Worm (Caenorhabditis elegans): ENCODE measurements around the gene trd-1.

Gene trd-1

ce11 chrIII:7367012-7367760, 18.8 kb upstream of the trd-1 start, which contains the start of the genes T20B12.5 and T20B12.4:
Gene T20B12.5, minus strand, starts transcription at chrIII:7367112.
Gene T20B12.4, plus strand, starts transcription at chrIII:7367710.
- TF ChIP-seq ama-1 (optimal IDR thresholded peaks at IDR 0.05) (no peak), fkh-2 (tag; optimal IDR thresholded peaks at IDR 0.05) (no peak), unc-62 (GFP tag; optimal IDR thresholded peaks at IDR 0.05) (no peak), snpc-4 (tag; optimal IDR thresholded peaks at IDR 0.05) (no peak), fkh-10 (GFP tag; optimal IDR thresholded peaks at IDR 0.05) (no peak), R02D3.7 (tag; optimal IDR thresholded peaks at IDR 0.05) (no peak), ceh-16 (tag; optimal IDR thresholded peaks at IDR 0.05) (no peak), nhr-237 (tag; optimal IDR thresholded peaks at IDR 0.05) (no peak), mml-1 (tag; optimal IDR thresholded peaks at IDR 0.05) (no peak), unc-39 (tag; optimal IDR thresholded peaks at IDR 0.05) (no peak), ceh-28 (tag; optimal IDR thresholded peaks at IDR 0.05) (no peak), skn-1 (tag; optimal IDR thresholded peaks at IDR 0.05) (no peak), nhr-43 (tag; optimal IDR thresholded peaks at IDR 0.05; ENCODE audit: poor library complexity, severe bottlenecking) (no peak), nhr-11 (tag; optimal IDR thresholded peaks at IDR 0.05) (no peak), aly-2 (tag; optimal IDR thresholded peaks at IDR 0.05) (no peak), nhr-28 (tag; optimal IDR thresholded peaks at IDR 0.05) (no peak), ztf-11 (tag; optimal IDR thresholded peaks at IDR 0.05) (no peak), tbx-2 (tag; optimal IDR thresholded peaks at IDR 0.05) (no peak), pha-4 (tag; optimal IDR thresholded peaks at IDR 0.05) (no peak), egl-5 (tag; optimal IDR thresholded peaks at IDR 0.05) (no peak)

ce11 chrIII:7369394-7370024, 16.5 kb upstream of the trd-1 start:
- TF ChIP-seq elt-2 (tag; optimal IDR thresholded peaks at IDR 0.05) (peak; percentile 15), nhr-43 (tag; optimal IDR thresholded peaks at IDR 0.05; ENCODE audit: poor library complexity, severe bottlenecking) (peak; percentile 66), tbx-2 (tag; optimal IDR thresholded peaks at IDR 0.05) (no peak), aly-2 (tag; optimal IDR thresholded peaks at IDR 0.05) (no peak), nhr-23 (tag; optimal IDR thresholded peaks at IDR 0.05) (peak; percentile 62), lsy-12 (tag; optimal IDR thresholded peaks at IDR 0.05) (peak; percentile 78), ama-1 (optimal IDR thresholded peaks at IDR 0.05) (peak; percentile 81), ztf-4 (tag; optimal IDR thresholded peaks at IDR 0.05) (peak; percentile 32), elt-1 (tag; optimal IDR thresholded peaks at IDR 0.05) (no peak)

ce11 chrIII:7370569-7370968, 15.5 kb upstream of the trd-1 start:
- TF ChIP-seq zag-1 (tag; optimal IDR thresholded peaks at IDR 0.05), result no peak
- no peak for TF ChIP-seq ceh-9 (tag; optimal IDR thresholded peaks at IDR 0.05)
- TF ChIP-seq ceh-16 (tag; optimal IDR thresholded peaks at IDR 0.05), result no peak

- peak; percentile 38 for TF ChIP-seq nhr-43 (tag; optimal IDR thresholded peaks at IDR 0.05; ENCODE audit: poor library complexity, severe bottlenecking)
- peak; percentile 93 for TF ChIP-seq ama-1 (optimal IDR thresholded peaks at IDR 0.05)
- TF ChIP-seq ZK546.5 (tag; optimal IDR thresholded peaks at IDR 0.05), result no peak
These were observed 12.1 kb upstream of the trd-1 start for ce11 chrIII:7373802-7374435.

- TF ChIP-seq ama-1 (optimal IDR thresholded peaks at IDR 0.05) (peak; percentile 66), zag-1 (tag; optimal IDR thresholded peaks at IDR 0.05) (no peak), lsy-12 (tag; optimal IDR thresholded peaks at IDR 0.05) (peak; percentile 24), nfya-1 (tag; optimal IDR thresholded peaks at IDR 0.05; ENCODE audit: insufficient read depth) (peak; percentile 17)
These were observed 11.3 kb upstream of the trd-1 start, which contains the start of gene mml-1 for ce11 chrIII:7374681-7375271. Gene mml-1, minus strand, starts transcription at chrIII:7374731.

Measured in whole organism, L3 larva.